Worm (Caenorhabditis elegans) whole organism, L4 larva: ENCODE results near the gene T19D12.10.

Experiments used
- jun-1 ChIP-seq: fragments of 150-350 bp; optimal IDR thresholded peaks from 2 replicates; lab custom pipeline; 2014; ENCODE audit warnings: missing biosample characterization, missing genetic modification reagents, missing genetic modification characterization
- nhr-28 ChIP-seq: fragments of 150-350 bp; optimal IDR thresholded peaks from 2 replicates; lab custom pipeline; 2014; ENCODE audit warnings: missing biosample characterization, missing genetic modification characterization

- peak; percentile 83 for TF ChIP-seq nhr-28
- TF ChIP-seq jun-1 (tag; lab: Kevin White, UChicago), result no peak
These were observed 42.8 kb upstream of the T19D12.10 start, which contains the start of gene C18H9.6 for ce11 chrII:6701497-6701896.
